Worm (Caenorhabditis elegans): ENCODE measurements around the gene tbck-1.

DNA sequence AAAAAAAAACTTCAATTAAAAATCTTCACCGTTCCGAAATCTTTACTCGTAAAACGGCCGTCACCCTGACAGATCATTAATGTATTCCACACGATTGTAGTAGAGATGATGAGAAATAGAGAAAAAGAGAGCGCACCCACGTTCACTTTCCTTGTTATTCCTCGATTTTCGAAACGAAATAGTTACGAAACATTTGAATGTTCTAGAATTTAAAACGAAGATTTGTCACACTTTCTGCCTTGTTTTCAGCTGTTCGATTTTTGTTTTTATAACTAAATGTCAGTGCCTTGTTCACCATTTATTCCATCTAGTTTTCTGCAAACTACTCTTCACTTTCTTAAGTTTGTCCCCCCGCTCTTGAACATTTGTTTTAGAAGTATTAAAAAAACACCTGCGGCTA, 26.4 kb downstream of the tbck-1 start:
- TF ChIP-seq nhr-11 (tag; optimal IDR thresholded peaks at IDR 0.05): no peak
- TF ChIP-seq elt-3 (tag; optimal IDR thresholded peaks at IDR 0.05): no peak
- no peak for TF ChIP-seq sma-9 (GFP tag; optimal IDR thresholded peaks at IDR 0.05)
- TF ChIP-seq sma-9 (tag; optimal IDR thresholded peaks at IDR 0.05): no peak
- TF ChIP-seq unc-62 (GFP tag; optimal IDR thresholded peaks at IDR 0.05): no peak
- no peak for TF ChIP-seq R02D3.7 (tag; optimal IDR thresholded peaks at IDR 0.05)
- TF ChIP-seq ceh-16 (tag; optimal IDR thresholded peaks at IDR 0.05): no peak
- no peak for TF ChIP-seq sem-4 (tag; optimal IDR thresholded peaks at IDR 0.05)
- TF ChIP-seq ama-1 (optimal IDR thresholded peaks at IDR 0.05): no peak
- no peak for TF ChIP-seq ZK546.5 (tag; optimal IDR thresholded peaks at IDR 0.05)
- TF ChIP-seq ztf-11 (tag; optimal IDR thresholded peaks at IDR 0.05): no peak
- TF ChIP-seq nhr-23 (tag; optimal IDR thresholded peaks at IDR 0.05): no peak
- TF ChIP-seq fos-1 (tag; optimal IDR thresholded peaks at IDR 0.05): no peak
- TF ChIP-seq nhr-12 (tag; optimal IDR thresholded peaks at IDR 0.05): no peak
- TF ChIP-seq nhr-6 (tag; optimal IDR thresholded peaks at IDR 0.05): no peak
